Worm (Caenorhabditis elegans) whole organism, L4 larva: ENCODE data around the gene clec-221.

Source experiments
- F37D6.2 ChIP-seq: sonication (generic microtip); optimal IDR thresholded peaks from 2 replicates; lab custom pipeline; 2016; ENCODE audit warnings: mild to moderate bottlenecking, missing genetic modification characterization, missing compliant biosample characterization
- R02D3.7 ChIP-seq: fragments of 150-350 bp; sonication (generic microtip); optimal IDR thresholded peaks from 3 replicates; lab custom pipeline; 2014; ENCODE audit warnings: missing biosample characterization, missing genetic modification characterization
- T20F7.1 ChIP-seq: fragments of 200-800 bp; sonication (Bioruptor generic); optimal IDR thresholded peaks from 2 replicates; lab custom pipeline; 2018; ENCODE audit warnings: mild to moderate bottlenecking, missing genetic modification characterization, missing compliant biosample characterization
- ZK337.2 ChIP-seq: fragments of 200-800 bp; sonication (Bioruptor generic); IDR thresholded peaks from 2 replicates; pipeline ENCODE4 v1.3.6; 2022; ENCODE audit warnings: missing genetic modification reagents, missing genetic modification characterization, missing compliant biosample characterization
- aha-1 ChIP-seq: fragments of 150-350 bp; peaks from one replicate; lab custom pipeline; 2014; ENCODE audit warnings: missing biosample characterization, missing genetic modification characterization
- aly-2 ChIP-seq: sonication (generic microtip); optimal IDR thresholded peaks from 2 replicates; lab custom pipeline; 2018; ENCODE audit warnings: missing biosample characterization, missing genetic modification characterization
- arid-1 ChIP-seq: fragments of 200-800 bp; sonication (Bioruptor generic); conservative IDR thresholded peaks from 2 replicates; pipeline ENCODE4 v1.3.6; 2022; ENCODE audit warnings: missing genetic modification reagents, missing genetic modification characterization, missing compliant biosample characterization
- ceh-44 ChIP-seq: fragments of 200-800 bp; sonication (Bioruptor generic); IDR thresholded peaks from 2 replicates; pipeline ENCODE4 v1.3.6; 2022; ENCODE audit warnings: missing genetic modification reagents, missing genetic modification characterization, missing compliant biosample characterization
- ces-1 ChIP-seq: fragments of 150-350 bp; sonication (generic microtip); optimal IDR thresholded peaks from 4 replicates; lab custom pipeline; 2014; ENCODE audit warnings: missing biosample characterization, missing genetic modification reagents, missing genetic modification characterization
- ctbp-1 ChIP-seq: fragments of 200-800 bp; sonication (Bioruptor generic); IDR thresholded peaks from 2 replicates; pipeline ENCODE4 v1.3.6; 2022; ENCODE audit warnings: missing genetic modification reagents, missing genetic modification characterization, missing compliant biosample characterization
- daf-19 ChIP-seq: fragments of 200-800 bp; sonication (Bioruptor generic); conservative IDR thresholded peaks from 2 replicates; pipeline ENCODE4 v1.3.6; 2022; ENCODE audit warnings: missing genetic modification characterization, missing compliant biosample characterization
- dmd-9 ChIP-seq: fragments of 200-800 bp; sonication (Bioruptor generic); IDR thresholded peaks from 2 replicates; pipeline ENCODE4 v1.3.6; 2022; ENCODE audit warnings: missing genetic modification reagents, missing genetic modification characterization, missing compliant biosample characterization
- dpl-1 ChIP-seq: fragments of 150-350 bp; optimal IDR thresholded peaks from 2 replicates; lab custom pipeline; 2014; ENCODE audit warnings: missing biosample characterization, missing genetic modification reagents, missing genetic modification characterization
- egl-43 ChIP-seq: fragments of 200-800 bp; sonication (Bioruptor generic); IDR thresholded peaks from 2 replicates; pipeline ENCODE4 v1.3.6; 2022; ENCODE audit warnings: missing genetic modification reagents, missing genetic modification characterization, missing compliant biosample characterization
- fkh-10 ChIP-seq: fragments of 150-350 bp; optimal IDR thresholded peaks from 2 replicates; lab custom pipeline; 2014; ENCODE audit warnings: missing biosample characterization, missing genetic modification reagents, missing genetic modification characterization
- fos-1 ChIP-seq: fragments of 150-350 bp; optimal IDR thresholded peaks from 2 replicates; lab custom pipeline; 2014; ENCODE audit warnings: missing biosample characterization, missing genetic modification characterization
- gei-8 ChIP-seq: fragments of 200-800 bp; sonication (Bioruptor generic); optimal IDR thresholded peaks from 2 replicates; lab custom pipeline; 2018; ENCODE audit warnings: mild to moderate bottlenecking, missing genetic modification characterization, missing compliant biosample characterization
- hmg-1.1 ChIP-seq: fragments of 200-800 bp; sonication (Bioruptor generic); IDR thresholded peaks from 2 replicates; pipeline ENCODE4 v1.3.6; 2022; ENCODE audit warnings: missing genetic modification reagents, missing genetic modification characterization, missing compliant biosample characterization
- lin-39 ChIP-seq: fragments of 150-350 bp; optimal IDR thresholded peaks from 2 replicates; lab custom pipeline; 2014; ENCODE audit warnings: missing biosample characterization, missing genetic modification reagents, missing genetic modification characterization
- lsy-2 ChIP-seq, 2 experiments: fragments of 150-350 bp in 1 of 2; sonication (generic microtip) in 1 of 2; optimal IDR thresholded peaks; 2 replicates each; lab custom pipeline; 2014 to 2017; ENCODE audit warnings: missing biosample characterization in 2 of 2, missing genetic modification characterization in 2 of 2
- madf-9 ChIP-seq: fragments of 200-800 bp; sonication (Bioruptor generic); conservative IDR thresholded peaks from 2 replicates; pipeline ENCODE4 v1.3.6; 2022; ENCODE audit warnings: missing genetic modification reagents, missing genetic modification characterization, missing compliant biosample characterization
- mxl-3 ChIP-seq: fragments of 200-800 bp; sonication (Bioruptor generic); optimal IDR thresholded peaks from 2 replicates; lab custom pipeline; 2018; ENCODE audit warnings: mild to moderate bottlenecking, missing genetic modification characterization, missing compliant biosample characterization
- nhr-10 ChIP-seq: fragments of 150-350 bp; optimal IDR thresholded peaks from 2 replicates; lab custom pipeline; 2014; ENCODE audit warnings: missing biosample characterization, missing genetic modification characterization
- pha-4 ChIP-seq, 2 experiments: fragments of 150-350 bp in 1 of 2; fragments of 200-800 bp in 1 of 2; sonication (Bioruptor generic) in 1 of 2; IDR thresholded peaks in 1 of 2; optimal IDR thresholded peaks in 1 of 2; 2 replicates each; pipeline versions ENCODE4 v1.3.6 to Lab custom; 2014 to 2022; ENCODE audit warnings: missing genetic modification characterization in 2 of 2, missing genetic modification reagents in 2 of 2, missing biosample characterization in 1 of 2, missing compliant biosample characterization in 1 of 2
- sdz-12 ChIP-seq: fragments of 200-800 bp; sonication (Bioruptor generic); optimal IDR thresholded peaks from 2 replicates; lab custom pipeline; 2018; ENCODE audit warnings: mild to moderate bottlenecking, missing genetic modification characterization, missing compliant biosample characterization
- snpc-1.2 ChIP-seq: fragments of 200-800 bp; sonication (Bioruptor generic); IDR thresholded peaks from 2 replicates; pipeline ENCODE4 v1.3.6; 2022; ENCODE audit warnings: missing genetic modification reagents, missing genetic modification characterization, missing compliant biosample characterization
- spr-1 ChIP-seq: sonication (generic microtip); optimal IDR thresholded peaks from 2 replicates; lab custom pipeline; 2016; ENCODE audit warnings: mild to moderate bottlenecking, missing genetic modification characterization, missing compliant biosample characterization
- spr-3 ChIP-seq: fragments of 200-800 bp; sonication (Bioruptor generic); optimal IDR thresholded peaks from 2 replicates; lab custom pipeline; 2018; ENCODE audit warnings: mild to moderate bottlenecking, missing genetic modification characterization, missing compliant biosample characterization
- unc-39 ChIP-seq: sonication (generic microtip); optimal IDR thresholded peaks from 2 replicates; lab custom pipeline; 2017; ENCODE audit warnings: missing biosample characterization, missing genetic modification characterization
- unc-62 ChIP-seq, 3 experiments: fragments of 150-350 bp in 1 of 3; sonication (generic microtip); optimal IDR thresholded peaks in 2 of 3; peaks in 1 of 3; 1 replicate in 1 of 3; 2 replicates in 2 of 3; lab custom pipeline; 2014 to 2017; ENCODE audit warnings: missing biosample characterization in 3 of 3, missing genetic modification characterization in 3 of 3, missing genetic modification reagents in 3 of 3, missing genotype in 1 of 3
- zag-1 ChIP-seq: fragments of 150-350 bp; optimal IDR thresholded peaks from 2 replicates; lab custom pipeline; 2014; ENCODE audit warnings: missing biosample characterization, missing genetic modification characterization
- zip-11 ChIP-seq: fragments of 200-800 bp; sonication (Bioruptor generic); IDR thresholded peaks from 2 replicates; pipeline ENCODE4 v1.3.6; 2022; ENCODE audit warnings: missing genetic modification characterization, missing compliant biosample characterization
- zip-2 ChIP-seq: fragments of 150-350 bp; optimal IDR thresholded peaks from 2 replicates; lab custom pipeline; 2014; ENCODE audit warnings: missing biosample characterization, missing genetic modification characterization
- ztf-11 ChIP-seq: fragments of 150-350 bp; optimal IDR thresholded peaks from 2 replicates; lab custom pipeline; 2014; ENCODE audit warnings: missing biosample characterization, missing genetic modification characterization

Gene clec-221

ce11 chrV:10951655-10952278 lies 2.5 kb downstream of the clec-221 start, which contains the start of gene F17C11.4 (continued):
- TF ChIP-seq snpc-1.2 (GFP tag; lab: Robert Waterston, UW) (no peak), aly-2 (tag; lab: Kevin White, UChicago) (no peak), dmd-9 (GFP tag; lab: Robert Waterston, UW) (no peak), ceh-44 (no peak), mxl-3 (GFP tag; lab: Kevin White, UChicago) (peak; percentile 59), lin-39 (tag; lab: Kevin White, UChicago) (no peak), R02D3.7 (tag; lab: Kevin White, UChicago) (no peak), daf-19 (no peak), unc-39 (no peak), pha-4 (GFP tag; IDR thresholded peaks at IDR 0.05; lab: Robert Waterston, UW) (no peak; the same call in 1 of the 2 replicates), pha-4 (tag; optimal IDR thresholded peaks at IDR 0.05; lab: Kevin White, UChicago) (no peak)
- TF ChIP-seq, all 104 proteins: peak for 40

- TF ChIP-seq zip-2 (tag; lab: Kevin White, UChicago): no peak
- no peak for TF ChIP-seq dmd-9 (GFP tag; lab: Robert Waterston, UW)
- no peak for TF ChIP-seq egl-43 (GFP tag; lab: Robert Waterston, UW)
- TF ChIP-seq spr-1 (tag; lab: Kevin White, UChicago): no peak
- no peak for TF ChIP-seq nhr-10 (tag; lab: Kevin White, UChicago)
- TF ChIP-seq dpl-1 (GFP tag; lab: Kevin White, UChicago): no peak
- no peak for TF ChIP-seq daf-19
- TF ChIP-seq ztf-11 (tag; lab: Kevin White, UChicago): no peak
- no peak for TF ChIP-seq fkh-10 (GFP tag; lab: Kevin White, UChicago)
- TF ChIP-seq madf-9: no peak
- no peak for TF ChIP-seq spr-3 (GFP tag; lab: Kevin White, UChicago)
- no peak for TF ChIP-seq zag-1
- TF ChIP-seq zip-11 (GFP tag; lab: Robert Waterston, UW): no peak
- TF ChIP-seq sdz-12 (GFP tag; lab: Kevin White, UChicago): no peak
- no peak for TF ChIP-seq ZK337.2 (GFP tag; lab: Robert Waterston, UW)
Observed at ce11 chrV:10949511-10949910, 4.7 kb downstream of the clec-221 start, which contains the start of gene col-153. TSS of gene col-153 (plus strand) at chrV:10949811.

ce11 chrV:10947930-10948329 lies 6.3 kb downstream of the clec-221 start, which contains the start of gene F17C11.2:
TSS of gene F17C11.2 (plus strand) at chrV:10948230.
- no peak for TF ChIP-seq madf-9
- TF ChIP-seq aha-1 (tag; lab: Kevin White, UChicago): peak; percentile 38
- TF ChIP-seq ctbp-1 (GFP tag; lab: Robert Waterston, UW): no peak

DNA sequence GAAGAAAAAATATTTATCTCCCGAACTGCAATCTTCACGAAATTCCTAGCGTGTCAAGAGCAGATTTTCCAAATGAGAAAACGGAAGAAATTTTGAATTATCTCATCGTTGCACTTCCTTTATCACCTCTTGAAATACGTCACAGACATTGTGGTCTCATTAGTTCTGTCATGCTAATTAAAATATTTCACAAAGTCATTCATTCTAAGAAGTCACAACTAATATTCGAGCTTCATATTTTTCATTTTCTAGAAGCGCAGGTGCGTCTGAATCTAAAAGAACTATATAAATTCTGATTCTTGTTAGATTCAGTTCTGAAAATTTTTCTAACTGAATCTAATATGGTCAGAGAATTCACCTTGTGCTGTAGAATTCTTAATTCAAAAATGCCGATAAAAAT lies 7.0 kb downstream of the clec-221 start:
- TF ChIP-seq gei-8 (GFP tag; lab: Kevin White, UChicago) (no peak), unc-62 (GFP tag; optimal IDR thresholded peaks at IDR 0.05 in 1 of 2; lab: Kevin White, UChicago) (no peak), unc-62 (tag; optimal IDR thresholded peaks at IDR 0.05; lab: Kevin White, UChicago) (no peak), arid-1 (GFP tag; lab: Robert Waterston, UW) (no peak), fos-1 (no peak), unc-39 (no peak), ztf-11 (tag; lab: Kevin White, UChicago) (no peak), F37D6.2 (tag; lab: Kevin White, UChicago) (no peak), T20F7.1 (GFP tag; lab: Kevin White, UChicago) (no peak)
- TF ChIP-seq, all 104 proteins: peak for 0

DNA sequence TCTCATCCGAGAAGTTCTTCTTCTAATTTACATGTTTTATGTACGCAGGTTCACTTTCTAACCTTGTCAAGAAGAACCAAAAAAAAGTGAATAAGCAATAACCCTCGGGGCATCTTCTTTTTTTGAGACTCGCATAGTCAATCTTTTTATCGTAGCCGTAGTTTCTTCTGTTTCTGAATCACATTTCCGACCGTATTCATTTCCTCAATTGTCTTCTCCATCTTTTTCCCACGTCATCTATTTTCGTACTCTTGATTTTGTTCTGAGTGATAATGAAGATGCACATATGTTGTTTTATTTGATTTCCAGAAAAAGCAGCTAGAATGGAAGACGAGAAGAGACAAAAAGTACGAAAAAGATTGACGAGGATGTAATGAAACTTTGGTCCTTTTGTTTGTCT lies 9.3 kb downstream of the clec-221 start:
- TF ChIP-seq lsy-2 (tag; optimal IDR thresholded peaks at IDR 0.05; lab: Kevin White, UChicago) (peak in 1 of 2 experiments; percentile 9), fkh-10 (GFP tag; lab: Kevin White, UChicago) (peak; percentile 70), ces-1 (GFP tag; lab: Kevin White, UChicago) (peak; percentile 32), hmg-1.1 (GFP tag; lab: Robert Waterston, UW) (no peak)
